Worm (Caenorhabditis elegans) whole organism, L1 larva: ENCODE data around the gene K01A6.4.

ENCODE experiments used
- aha-1 ChIP-seq: fragments of 150-350 bp; optimal IDR thresholded peaks from 2 replicates; lab custom pipeline; 2014; ENCODE audit warnings: missing biosample characterization, missing genetic modification characterization
- ama-1 ChIP-seq: fragments of 150-350 bp; optimal IDR thresholded peaks from 2 replicates; lab custom pipeline; 2014
- blmp-1 ChIP-seq: fragments of 150-350 bp; optimal IDR thresholded peaks from 2 replicates; lab custom pipeline; 2014; ENCODE audit warnings: missing biosample characterization, missing genetic modification characterization
- jun-1 ChIP-seq: fragments of 150-350 bp; optimal IDR thresholded peaks from 2 replicates; lab custom pipeline; 2014; ENCODE audit warnings: missing biosample characterization, missing genetic modification reagents, missing genetic modification characterization
- lin-15B ChIP-seq: fragments of 150-350 bp; sonication (generic microtip); optimal IDR thresholded peaks from 3 replicates; lab custom pipeline; 2014; ENCODE audit warnings: missing biosample characterization, missing genetic modification characterization
- nhr-12 ChIP-seq: sonication (generic microtip); optimal IDR thresholded peaks from 2 replicates; lab custom pipeline; 2017; ENCODE audit warnings: missing biosample characterization, missing genetic modification characterization
- nhr-237 ChIP-seq: fragments of 150-350 bp; optimal IDR thresholded peaks from 2 replicates; lab custom pipeline; 2014; ENCODE audit warnings: missing biosample characterization, missing genetic modification characterization
- pag-3 ChIP-seq: sonication (generic microtip); optimal IDR thresholded peaks from 2 replicates; lab custom pipeline; 2017; ENCODE audit warnings: missing genetic modification characterization, mild to moderate bottlenecking, missing compliant biosample characterization, antibody characterized with exemption, borderline replicate concordance; ENCODE audit not compliant: insufficient read depth
- pqm-1 ChIP-seq: sonication (generic microtip); optimal IDR thresholded peaks from 3 replicates; lab custom pipeline; 2017; ENCODE audit warnings: missing biosample characterization, missing genetic modification characterization
- snpc-4 ChIP-seq: fragments of 150-350 bp; optimal IDR thresholded peaks from 2 replicates; lab custom pipeline; 2014; ENCODE audit warnings: missing biosample characterization, missing genetic modification characterization
- zag-1 ChIP-seq: fragments of 150-350 bp; optimal IDR thresholded peaks from 2 replicates; lab custom pipeline; 2014; ENCODE audit warnings: missing biosample characterization, missing genetic modification characterization

DNA sequence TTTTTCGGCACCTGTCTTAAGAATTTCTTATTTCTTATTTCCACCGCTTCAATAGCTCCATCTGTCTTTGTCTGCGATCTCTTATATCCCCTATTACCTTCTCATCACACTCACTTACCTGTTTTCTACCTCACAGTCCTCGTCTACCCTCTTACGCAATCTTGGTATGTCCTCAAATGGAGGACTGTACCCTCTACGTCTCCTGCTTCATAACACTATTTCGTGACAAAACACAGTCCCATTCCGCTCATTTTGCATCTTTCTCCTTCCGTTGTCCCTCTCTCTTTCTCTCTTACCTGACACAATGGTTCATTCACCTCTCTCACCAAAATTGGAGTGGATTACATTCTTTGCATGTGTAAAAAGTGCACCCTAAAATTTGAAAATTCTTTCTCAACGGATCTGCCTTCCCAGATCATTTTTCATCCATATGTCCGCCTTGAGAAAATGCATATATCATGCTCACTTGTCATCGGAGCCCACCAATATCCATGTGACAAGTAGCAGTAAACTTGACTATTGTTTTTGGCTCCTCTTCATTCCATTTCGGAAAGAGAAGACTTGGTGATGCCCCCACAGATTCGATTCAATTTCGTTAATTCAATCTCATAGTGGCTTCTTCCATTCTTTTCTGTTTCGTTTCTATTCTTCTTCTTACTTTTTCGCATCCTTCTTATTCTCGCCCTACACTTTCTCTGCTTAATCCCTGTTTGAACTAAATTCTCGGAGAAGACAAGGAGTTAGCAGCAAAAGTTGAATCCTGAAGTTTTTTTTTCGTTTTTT is 22.8 kb downstream of the K01A6.4 start:
- TF ChIP-seq lin-15B (no peak), blmp-1 (tag; lab: Kevin White, UChicago) (peak; percentile 53), aha-1 (tag; lab: Kevin White, UChicago) (no peak), snpc-4 (tag; lab: Kevin White, UChicago) (no peak), jun-1 (tag; lab: Kevin White, UChicago) (no peak), pag-3 (tag; lab: Kevin White, UChicago) (no peak), ama-1 (lab: Kevin White, UChicago) (no peak), zag-1 (tag; lab: Kevin White, UChicago) (no peak), pqm-1 (no peak), nhr-12 (tag; lab: Kevin White, UChicago) (no peak), nhr-237 (tag; lab: Kevin White, UChicago) (no peak)
